Worm (Caenorhabditis elegans): ENCODE results near the gene F40G9.18.

Gene F40G9.18

DNA sequence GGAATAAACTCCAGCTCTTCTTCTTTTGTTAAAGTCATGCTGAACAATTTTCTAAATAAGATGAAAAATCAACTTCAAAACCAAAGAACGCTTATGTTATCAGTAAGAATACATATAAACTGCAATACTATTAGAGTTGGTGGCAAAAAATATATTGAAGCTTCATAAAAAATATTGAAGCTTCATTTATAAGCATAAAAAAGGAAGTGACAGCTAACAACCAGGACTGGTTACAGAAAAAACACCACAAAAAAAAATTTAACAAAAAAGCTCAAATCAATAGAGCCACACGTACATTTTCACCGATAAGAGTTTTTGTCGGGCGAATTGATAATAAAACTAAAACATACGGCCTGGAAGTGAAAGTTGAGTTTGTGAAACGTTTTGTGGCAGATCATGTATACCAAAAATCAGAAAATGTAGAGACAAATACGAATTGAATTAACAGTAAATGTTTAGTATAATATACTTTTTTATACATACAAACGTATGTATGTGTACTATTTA, 21.8 kb downstream of the F40G9.18 start, which contains the start of gene sqst-5:
Gene sqst-5, minus strand, starts transcription at position 51 of the 507 bp plus-strand sequence.
- TF ChIP-seq sea-1 (GFP tag; conservative IDR thresholded peaks at IDR 0.05) (no peak), hnd-1 (tag; optimal IDR thresholded peaks at IDR 0.05) (no peak)

DNA sequence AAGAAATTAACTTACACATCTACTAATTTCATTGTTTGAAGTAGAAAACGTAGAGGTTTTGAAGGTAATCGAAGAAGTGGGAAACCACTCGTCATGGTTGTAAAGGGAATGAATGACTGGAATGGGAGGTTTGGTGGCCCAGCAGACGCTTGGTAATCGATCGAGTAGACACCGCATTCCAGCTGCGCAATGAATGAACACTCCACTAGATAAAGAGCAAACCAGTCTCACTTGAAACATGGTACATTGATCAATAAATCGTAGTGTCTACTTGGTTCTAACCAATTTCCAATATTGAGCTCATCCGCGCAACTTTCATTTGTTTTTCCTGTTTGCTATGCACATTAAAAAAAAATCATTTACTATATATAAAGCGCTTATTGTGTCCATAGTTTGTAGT, 23.0 kb downstream of the F40G9.18 start, which contains the start of gene fbxb-84:
Gene fbxb-84, minus strand, starts transcription at position 101 of the 400 bp plus-strand sequence.
- TF ChIP-seq B0310.2 (tag; optimal IDR thresholded peaks at IDR 0.05), result no peak
- no peak for TF ChIP-seq tbx-11 (GFP tag; IDR thresholded peaks at IDR 0.05)
- TF ChIP-seq ceh-13 (GFP tag; optimal IDR thresholded peaks at IDR 0.05), result no peak
- no peak for TF ChIP-seq F13C5.2 (tag; optimal IDR thresholded peaks at IDR 0.05)
- TF ChIP-seq tra-4 (tag; optimal IDR thresholded peaks at IDR 0.05), result no peak
- TF ChIP-seq hnd-1 (tag; optimal IDR thresholded peaks at IDR 0.05), result no peak
- no peak for TF ChIP-seq aly-1 (tag; optimal IDR thresholded peaks at IDR 0.05)

DNA sequence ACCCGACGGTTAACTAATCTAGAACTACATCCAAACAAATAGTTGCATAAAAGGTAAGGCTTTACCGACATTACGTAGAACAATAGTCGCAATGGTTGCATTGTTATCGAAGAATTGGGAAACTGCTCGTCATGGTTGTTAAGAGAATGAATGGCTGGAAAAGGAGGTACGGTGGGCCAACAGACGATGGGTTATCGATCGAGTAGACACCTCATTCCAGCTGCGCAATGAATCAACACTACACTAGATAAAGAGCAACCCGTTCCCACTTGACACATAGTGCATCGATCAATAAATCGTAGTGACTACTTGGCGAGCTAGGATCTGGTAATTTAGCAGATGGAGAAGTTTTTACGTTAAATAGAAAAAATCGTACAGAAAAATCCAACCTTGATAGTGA, 24.3 kb downstream of the F40G9.18 start, which contains the start of the genes T17A3.12 and fbxb-83:
Gene T17A3.12, minus strand, starts transcription at position 101 of the 400 bp plus-strand sequence.
Gene fbxb-83, minus strand, starts transcription at position 134 of the 400 bp plus-strand sequence.
- TF ChIP-seq flt-1 (GFP tag; IDR thresholded peaks at IDR 0.05) (no peak), ceh-36 (tag; optimal IDR thresholded peaks at IDR 0.05) (no peak), F13C5.2 (tag; optimal IDR thresholded peaks at IDR 0.05) (no peak), hnd-1 (tag; optimal IDR thresholded peaks at IDR 0.05) (no peak), tbx-11 (GFP tag; IDR thresholded peaks at IDR 0.05) (no peak), sea-1 (GFP tag; conservative IDR thresholded peaks at IDR 0.05) (no peak), hmbx-1 (tag; optimal IDR thresholded peaks at IDR 0.05) (no peak), tra-4 (tag; optimal IDR thresholded peaks at IDR 0.05) (no peak), scrt-1 (GFP tag; IDR thresholded peaks at IDR 0.05) (no peak), ama-1 (optimal IDR thresholded peaks at IDR 0.05) (no peak), tbx-37 (GFP tag; conservative IDR thresholded peaks at IDR 0.05) (no peak), aly-1 (tag; optimal IDR thresholded peaks at IDR 0.05) (no peak), B0310.2 (tag; optimal IDR thresholded peaks at IDR 0.05) (no peak), pes-1 (GFP tag; IDR thresholded peaks at IDR 0.05) (no peak), ets-7 (tag; optimal IDR thresholded peaks at IDR 0.05) (no peak), hmg-4 (GFP tag; optimal IDR thresholded peaks at IDR 0.05) (no peak), ceh-13 (GFP tag; optimal IDR thresholded peaks at IDR 0.05) (no peak)

DNA sequence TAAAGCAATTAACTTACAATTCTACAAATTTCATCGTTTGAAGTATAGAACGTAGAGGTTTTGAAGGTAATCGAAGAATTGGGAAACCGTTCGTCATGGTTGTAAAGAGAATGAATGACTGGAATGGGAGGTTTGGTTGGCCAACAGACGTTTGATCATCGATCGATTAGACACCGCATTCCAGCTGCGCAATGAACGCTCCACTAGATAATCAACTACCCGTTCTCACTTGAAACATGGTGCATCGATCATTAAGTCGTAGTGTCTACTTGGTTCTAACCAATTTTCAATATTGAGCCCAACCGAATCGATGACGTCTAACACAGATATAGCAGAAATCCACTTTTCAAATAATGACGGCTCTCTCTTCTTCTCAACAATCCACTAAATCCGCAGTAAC, 26.3 kb downstream of the F40G9.18 start, which contains the start of gene fbxb-82:
Gene fbxb-82, minus strand, starts transcription at position 101 of the 400 bp plus-strand sequence.
- TF ChIP-seq hmg-4 (GFP tag; optimal IDR thresholded peaks at IDR 0.05), result no peak
- no peak for TF ChIP-seq ets-7 (tag; optimal IDR thresholded peaks at IDR 0.05)
- no peak for TF ChIP-seq ceh-36 (tag; optimal IDR thresholded peaks at IDR 0.05)
- TF ChIP-seq F13C5.2 (tag; optimal IDR thresholded peaks at IDR 0.05), result no peak
- no peak for TF ChIP-seq scrt-1 (GFP tag; IDR thresholded peaks at IDR 0.05)

DNA sequence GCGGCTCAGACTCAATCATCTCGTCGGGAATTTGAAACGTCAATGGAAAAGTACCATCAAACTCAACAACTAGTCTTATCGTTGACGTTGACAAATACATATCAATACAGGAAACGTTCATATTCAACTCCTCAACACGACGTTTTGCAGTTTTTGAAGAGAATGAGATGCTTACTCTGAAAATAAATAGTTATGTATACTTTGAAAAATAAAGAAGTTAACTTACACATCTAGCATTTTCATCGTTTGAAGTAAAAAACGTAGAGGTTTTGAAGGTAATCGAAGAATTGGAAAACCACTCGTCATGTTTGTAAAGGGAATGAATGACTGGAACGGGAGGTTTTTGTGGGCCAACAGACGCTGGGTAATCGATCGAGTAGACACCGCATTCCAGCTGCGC, 28.5 kb downstream of the F40G9.18 start, which contains the start of gene fbxb-81:
Gene fbxb-81, minus strand, starts transcription at position 314 of the 400 bp plus-strand sequence.
- no peak for TF ChIP-seq tbx-37 (GFP tag; conservative IDR thresholded peaks at IDR 0.05)
- TF ChIP-seq F13C5.2 (tag; optimal IDR thresholded peaks at IDR 0.05), result no peak
- no peak for TF ChIP-seq hmbx-1 (tag; optimal IDR thresholded peaks at IDR 0.05)
- no peak for TF ChIP-seq ceh-13 (GFP tag; optimal IDR thresholded peaks at IDR 0.05)
- no peak for TF ChIP-seq hnd-1 (tag; optimal IDR thresholded peaks at IDR 0.05)
- TF ChIP-seq ceh-36 (tag; optimal IDR thresholded peaks at IDR 0.05), result no peak
- no peak for TF ChIP-seq pes-1 (GFP tag; IDR thresholded peaks at IDR 0.05)
- TF ChIP-seq tra-4 (tag; optimal IDR thresholded peaks at IDR 0.05), result no peak
- no peak for TF ChIP-seq tbx-11 (GFP tag; IDR thresholded peaks at IDR 0.05)
- no peak for TF ChIP-seq B0310.2 (tag; optimal IDR thresholded peaks at IDR 0.05)
- TF ChIP-seq scrt-1 (GFP tag; IDR thresholded peaks at IDR 0.05), result no peak
- TF ChIP-seq hmg-4 (GFP tag; optimal IDR thresholded peaks at IDR 0.05), result no peak
- TF ChIP-seq flt-1 (GFP tag; IDR thresholded peaks at IDR 0.05), result no peak

DNA sequence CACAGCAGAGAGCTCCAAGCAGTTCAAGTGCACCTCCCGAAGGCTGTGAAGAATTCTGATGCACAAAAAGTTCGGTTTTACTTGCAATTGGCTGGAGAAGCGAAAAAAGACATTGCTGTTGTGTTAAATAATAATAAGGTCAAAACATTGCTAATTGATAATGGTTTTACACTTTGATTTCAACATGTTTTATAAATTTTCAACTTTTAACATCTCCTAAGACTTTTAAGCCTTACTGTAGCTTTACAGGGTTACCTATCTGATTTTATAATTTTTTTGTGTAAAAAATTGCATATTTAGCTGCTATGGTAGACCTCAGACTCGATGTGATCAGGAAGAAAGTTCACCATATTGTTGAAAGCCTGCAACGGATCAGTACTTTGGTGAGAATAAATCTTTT, 35.2 kb downstream of the F40G9.18 start, which contains the start of gene pals-25:
Gene pals-25, plus strand, starts transcription at position 301 of the 400 bp plus-strand sequence.
- no peak for TF ChIP-seq hmg-4 (GFP tag; optimal IDR thresholded peaks at IDR 0.05)
- TF ChIP-seq hnd-1 (tag; optimal IDR thresholded peaks at IDR 0.05), result no peak
- no peak for TF ChIP-seq scrt-1 (GFP tag; IDR thresholded peaks at IDR 0.05)
- no peak for TF ChIP-seq tra-4 (tag; optimal IDR thresholded peaks at IDR 0.05)
- TF ChIP-seq sea-1 (GFP tag; conservative IDR thresholded peaks at IDR 0.05), result no peak
- TF ChIP-seq ceh-36 (tag; optimal IDR thresholded peaks at IDR 0.05), result no peak
- TF ChIP-seq B0310.2 (tag; optimal IDR thresholded peaks at IDR 0.05), result no peak
- no peak for TF ChIP-seq ceh-13 (GFP tag; optimal IDR thresholded peaks at IDR 0.05)
- TF ChIP-seq hmbx-1 (tag; optimal IDR thresholded peaks at IDR 0.05), result no peak
- no peak for TF ChIP-seq tbx-11 (GFP tag; IDR thresholded peaks at IDR 0.05)
- TF ChIP-seq aly-1 (tag; optimal IDR thresholded peaks at IDR 0.05), result no peak
- no peak for TF ChIP-seq ama-1 (optimal IDR thresholded peaks at IDR 0.05)
- no peak for TF ChIP-seq pes-1 (GFP tag; IDR thresholded peaks at IDR 0.05)
- no peak for TF ChIP-seq flt-1 (GFP tag; IDR thresholded peaks at IDR 0.05)
- TF ChIP-seq F13C5.2 (tag; optimal IDR thresholded peaks at IDR 0.05), result no peak
- no peak for TF ChIP-seq tbx-37 (GFP tag; conservative IDR thresholded peaks at IDR 0.05)
- no peak for TF ChIP-seq ets-7 (tag; optimal IDR thresholded peaks at IDR 0.05)

DNA sequence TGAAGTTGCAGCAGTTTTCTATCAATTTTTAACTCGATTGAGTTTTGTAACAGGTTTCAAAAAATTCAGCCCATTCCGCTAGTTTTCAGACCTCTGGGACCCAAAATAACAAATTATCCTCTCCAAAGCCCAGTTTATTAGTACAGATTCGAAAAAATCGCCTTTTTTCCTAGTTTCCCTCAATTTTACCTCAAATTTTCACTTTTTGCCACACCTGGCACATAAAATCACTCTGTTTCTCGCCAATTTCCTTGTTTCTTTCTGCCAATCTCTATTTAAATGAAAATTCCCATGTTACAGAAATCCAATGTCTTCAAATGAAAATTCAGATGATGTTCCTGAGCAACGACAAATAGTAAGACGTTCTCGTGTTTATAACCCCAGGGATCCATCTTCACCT, 37.3 kb downstream of the F40G9.18 start, which contains the start of gene pals-22:
Gene pals-22, plus strand, starts transcription at position 301 of the 400 bp plus-strand sequence.
- no peak for TF ChIP-seq hmg-4 (GFP tag; optimal IDR thresholded peaks at IDR 0.05)
- no peak for TF ChIP-seq tra-4 (tag; optimal IDR thresholded peaks at IDR 0.05)
- TF ChIP-seq flt-1 (GFP tag; IDR thresholded peaks at IDR 0.05), result no peak
- TF ChIP-seq B0310.2 (tag; optimal IDR thresholded peaks at IDR 0.05), result no peak
- no peak for TF ChIP-seq scrt-1 (GFP tag; IDR thresholded peaks at IDR 0.05)
- no peak for TF ChIP-seq tbx-11 (GFP tag; IDR thresholded peaks at IDR 0.05)
- no peak for TF ChIP-seq ama-1 (optimal IDR thresholded peaks at IDR 0.05)
- no peak for TF ChIP-seq ets-7 (tag; optimal IDR thresholded peaks at IDR 0.05)
- TF ChIP-seq F13C5.2 (tag; optimal IDR thresholded peaks at IDR 0.05), result no peak
- TF ChIP-seq ceh-13 (GFP tag; optimal IDR thresholded peaks at IDR 0.05), result no peak
- TF ChIP-seq aly-1 (tag; optimal IDR thresholded peaks at IDR 0.05), result no peak
